Fruit fly (Drosophila melanogaster) whole organism, prepupa: Measurements from ENCODE around the gene CG17264.

Experiments used
- CG6276 ChIP-seq: fragments of 200-800 bp; sonication (Bioruptor generic); optimal IDR thresholded peaks from 2 replicates; lab custom pipeline; 2017; ENCODE audit warnings: missing biosample characterization, mild to moderate bottlenecking, missing genetic modification characterization
- CG6854 ChIP-seq: fragments of 200-800 bp; sonication (Bioruptor generic); optimal IDR thresholded peaks from 2 replicates; lab custom pipeline; 2017; ENCODE audit warnings: missing biosample characterization, mild to moderate bottlenecking, missing genetic modification characterization
- Eip75B ChIP-seq: fragments of 200-800 bp; sonication (Bioruptor generic); optimal IDR thresholded peaks from 3 replicates; lab custom pipeline; 2016; ENCODE audit warnings: missing biosample characterization, missing genetic modification characterization
- Eip78C ChIP-seq: fragments of 200-800 bp; sonication (Bioruptor generic); peaks from one replicate; lab custom pipeline; 2016; ENCODE audit warnings: missing biosample characterization, missing genetic modification characterization
- Eip93F ChIP-seq: fragments of 200-800 bp; sonication (Bioruptor generic); optimal IDR thresholded peaks from 2 replicates; lab custom pipeline; 2016; ENCODE audit warnings: missing biosample characterization, mild to moderate bottlenecking, missing genetic modification characterization
- Gug ChIP-seq: fragments of 200-800 bp; sonication (Bioruptor generic); IDR thresholded peaks from 2 replicates; pipeline ENCODE4 v1.3.6; 2022; ENCODE audit warnings: missing biosample characterization, missing genetic modification characterization
- Hr39 ChIP-seq: fragments of 200-800 bp; sonication (Bioruptor generic); optimal IDR thresholded peaks from 2 replicates; lab custom pipeline; 2016; ENCODE audit warnings: missing biosample characterization, missing genetic modification characterization
- fd59A ChIP-seq: fragments of 200-800 bp; sonication (Bioruptor generic); optimal IDR thresholded peaks from 2 replicates; lab custom pipeline; 2017; ENCODE audit warnings: missing biosample characterization, mild to moderate bottlenecking, missing genetic modification characterization, missing genetic modification reagents

- TF ChIP-seq CG6276 (GFP tag; lab: Kevin White, UChicago) (no peak), Eip75B (no peak), Eip78C (no peak), fd59A (GFP tag; lab: Kevin White, UChicago) (no peak), Eip93F (no peak), Hr39 (GFP tag; lab: Kevin White, UChicago) (no peak), CG6854 (no peak), Gug (GFP tag; lab: Robert Waterston, UW) (no peak)
Observed at dm6 chr2L:2986776-2987175, 31.5 kb upstream of the CG17264 start.
